Worm (Caenorhabditis elegans) whole organism, young adult: ENCODE data around the gene eelo-1.

Experiments
- B0261.1 ChIP-seq: sonication (generic microtip); optimal IDR thresholded peaks from 2 replicates; lab custom pipeline; 2016; ENCODE audit warnings: mild to moderate bottlenecking, missing genetic modification characterization, moderate library complexity, missing compliant biosample characterization
- D2030.7 ChIP-seq: fragments of 200-800 bp; sonication (Bioruptor generic); IDR thresholded peaks from 2 replicates; pipeline ENCODE4 v1.3.6; 2022; ENCODE audit warnings: missing genetic modification reagents, missing genetic modification characterization, missing compliant biosample characterization
- F33H1.4 ChIP-seq: fragments of 200-800 bp; sonication (Bioruptor generic); IDR thresholded peaks from 2 replicates; pipeline ENCODE4 v1.3.6; 2022; ENCODE audit warnings: missing genetic modification reagents, missing genetic modification characterization, missing compliant biosample characterization
- K12H6.12 ChIP-seq: fragments of 200-800 bp; sonication (Bioruptor generic); optimal IDR thresholded peaks from 2 replicates; lab custom pipeline; 2018; ENCODE audit warnings: mild to moderate bottlenecking, missing genetic modification characterization, missing compliant biosample characterization
- ama-1 ChIP-seq, 3 experiments: fragments of 150-350 bp in 1 of 3; sonication (generic microtip) in 2 of 3; optimal IDR thresholded peaks; 2 replicates each; lab custom pipeline; 2014 to 2018; ENCODE audit warnings: missing biosample characterization in 2 of 3, missing genetic modification characterization in 2 of 3, missing genetic modification reagents in 2 of 3
- athp-1 ChIP-seq: sonication (generic microtip); optimal IDR thresholded peaks from 2 replicates; lab custom pipeline; 2017; ENCODE audit warnings: mild to moderate bottlenecking, missing genetic modification characterization, missing compliant biosample characterization
- attf-3 ChIP-seq: fragments of 200-800 bp; sonication (Bioruptor generic); conservative IDR thresholded peaks from 2 replicates; pipeline ENCODE4 v1.3.6; 2022; ENCODE audit warnings: missing genetic modification reagents, missing genetic modification characterization, missing compliant biosample characterization
- cebp-1 ChIP-seq, 2 experiments: fragments of 200-800 bp in 1 of 2; sonication (Bioruptor generic) in 1 of 2; sonication (generic microtip) in 1 of 2; IDR thresholded peaks in 1 of 2; optimal IDR thresholded peaks in 1 of 2; 2 replicates each; pipeline versions ENCODE4 v1.3.6 to Lab custom; 2017 to 2022; ENCODE audit warnings: missing compliant biosample characterization in 2 of 2, missing genetic modification characterization in 2 of 2, mild to moderate bottlenecking in 1 of 2, missing genetic modification reagents in 1 of 2, moderate library complexity in 1 of 2
- ceh-40 ChIP-seq: fragments of 200-800 bp; sonication (Bioruptor generic); IDR thresholded peaks from 2 replicates; pipeline ENCODE4 v1.3.6; 2022; ENCODE audit warnings: missing genetic modification characterization, missing compliant biosample characterization
- ceh-91 ChIP-seq: fragments of 200-800 bp; sonication (Bioruptor generic); IDR thresholded peaks from 2 replicates; pipeline ENCODE4 v1.3.6; 2022; ENCODE audit warnings: missing genetic modification reagents, missing genetic modification characterization, missing compliant biosample characterization
- die-1 ChIP-seq: sonication (generic microtip); optimal IDR thresholded peaks from 2 replicates; lab custom pipeline; 2016; ENCODE audit warnings: missing genotype, mild to moderate bottlenecking, missing genetic modification characterization, missing compliant biosample characterization
- egl-44 ChIP-seq: fragments of 200-800 bp; sonication (Bioruptor generic); IDR thresholded peaks from 2 replicates; pipeline ENCODE4 v1.3.6; 2022; ENCODE audit warnings: missing genetic modification reagents, missing genetic modification characterization, missing compliant biosample characterization
- ekl-4 ChIP-seq: fragments of 200-800 bp; sonication (Bioruptor generic); IDR thresholded peaks from 2 replicates; pipeline ENCODE4 v1.3.6; 2022; ENCODE audit warnings: missing genetic modification reagents, missing genetic modification characterization, missing compliant biosample characterization
- ets-4 ChIP-seq: fragments of 200-800 bp; sonication (Bioruptor generic); optimal IDR thresholded peaks from 2 replicates; lab custom pipeline; 2018; ENCODE audit warnings: mild to moderate bottlenecking, missing genetic modification characterization, missing compliant biosample characterization
- hmg-1.2 ChIP-seq: fragments of 200-800 bp; sonication (Bioruptor generic); IDR thresholded peaks from 2 replicates; pipeline ENCODE4 v1.3.6; 2022; ENCODE audit warnings: missing genetic modification reagents, missing genetic modification characterization, missing compliant biosample characterization
- lag-1 ChIP-seq: fragments of 200-800 bp; sonication (Bioruptor generic); IDR thresholded peaks from 2 replicates; pipeline ENCODE4 v1.3.6; 2022; ENCODE audit warnings: missing genetic modification reagents, missing genetic modification characterization, missing compliant biosample characterization
- lin-26 ChIP-seq: fragments of 200-800 bp; sonication (Bioruptor generic); IDR thresholded peaks from 2 replicates; pipeline ENCODE4 v1.3.6; 2022; ENCODE audit warnings: missing genetic modification reagents, missing genetic modification characterization, missing compliant biosample characterization
- lin-54 ChIP-seq: fragments of 200-800 bp; sonication (Bioruptor generic); optimal IDR thresholded peaks from 2 replicates; lab custom pipeline; 2018; ENCODE audit warnings: mild to moderate bottlenecking, missing genetic modification characterization, missing compliant biosample characterization
- lsl-1 ChIP-seq: fragments of 200-800 bp; sonication (Bioruptor generic); optimal IDR thresholded peaks from 2 replicates; lab custom pipeline; 2018; ENCODE audit warnings: mild to moderate bottlenecking, missing genetic modification characterization, moderate library complexity, missing compliant biosample characterization
- madf-3 ChIP-seq: fragments of 200-800 bp; sonication (Bioruptor generic); IDR thresholded peaks from 2 replicates; pipeline ENCODE4 v1.3.6; 2022; ENCODE audit warnings: missing genetic modification reagents, missing genetic modification characterization, missing compliant biosample characterization
- madf-6 ChIP-seq: fragments of 200-800 bp; sonication (Bioruptor generic); IDR thresholded peaks from 2 replicates; pipeline ENCODE4 v1.3.6; 2022; ENCODE audit warnings: missing genetic modification reagents, missing genetic modification characterization, missing compliant biosample characterization
- mxl-1 ChIP-seq: sonication (generic microtip); optimal IDR thresholded peaks from 2 replicates; lab custom pipeline; 2016; ENCODE audit warnings: missing genetic modification characterization, missing compliant biosample characterization
- nhr-80 ChIP-seq: sonication (generic microtip); optimal IDR thresholded peaks from 2 replicates; lab custom pipeline; 2016; ENCODE audit warnings: missing genetic modification characterization, missing compliant biosample characterization
- rcor-1 ChIP-seq: fragments of 200-800 bp; sonication (Bioruptor generic); IDR thresholded peaks from 2 replicates; pipeline ENCODE4 v1.3.6; 2022; ENCODE audit warnings: missing genetic modification reagents, missing genetic modification characterization, missing compliant biosample characterization
- rec-8 ChIP-seq, 2 experiments: sonication (generic microtip); optimal IDR thresholded peaks; 2 replicates each; lab custom pipeline; 2016; ENCODE audit warnings: mild to moderate bottlenecking in 2 of 2, missing genetic modification characterization in 2 of 2, missing genetic modification reagents in 2 of 2, missing genotype in 2 of 2, missing biosample characterization in 1 of 2, missing compliant biosample characterization in 1 of 2, moderate library complexity in 1 of 2
- rpc-1 ChIP-seq, 2 experiments: fragments of 150-350 bp in 1 of 2; sonication (generic microtip) in 1 of 2; optimal IDR thresholded peaks; 2 replicates each; lab custom pipeline; 2014 to 2018; ENCODE audit warnings: missing biosample characterization in 1 of 2, missing genetic modification characterization in 1 of 2, missing genetic modification reagents in 1 of 2, missing genotype in 1 of 2
- sea-2 ChIP-seq: fragments of 200-800 bp; sonication (Bioruptor generic); IDR thresholded peaks from 2 replicates; pipeline ENCODE4 v1.3.6; 2022; ENCODE audit warnings: missing genetic modification characterization, missing compliant biosample characterization
- snpc-3.4 ChIP-seq: sonication (generic microtip); optimal IDR thresholded peaks from 2 replicates; lab custom pipeline; 2017; ENCODE audit warnings: missing genetic modification characterization, mild to moderate bottlenecking, missing compliant biosample characterization, antibody characterized with exemption, moderate library complexity, missing genotype, missing genetic modification reagents
- snpc-4 ChIP-seq, 5 experiments: fragments of 150-350 bp in 1 of 5; sonication (generic microtip) in 4 of 5; optimal IDR thresholded peaks; 2 replicates each; lab custom pipeline; 2014 to 2018; ENCODE audit warnings: missing genetic modification characterization in 5 of 5, missing biosample characterization in 3 of 5, antibody characterized with exemption in 2 of 5, mild to moderate bottlenecking in 2 of 5, missing compliant biosample characterization in 2 of 5, missing genotype in 2 of 5, moderate library complexity in 2 of 5, missing genetic modification reagents in 1 of 5
- tbp1 ChIP-seq: fragments of 200-800 bp; sonication (Bioruptor generic); optimal IDR thresholded peaks from 2 replicates; lab custom pipeline; 2018; ENCODE audit warnings: mild to moderate bottlenecking, missing genetic modification characterization, missing compliant biosample characterization
- unc-62 ChIP-seq: fragments of 150-350 bp; optimal IDR thresholded peaks from 2 replicates; lab custom pipeline; 2014; ENCODE audit warnings: missing biosample characterization, missing genetic modification reagents, missing genetic modification characterization
- ztf-22 ChIP-seq: fragments of 200-800 bp; sonication (Bioruptor generic); optimal IDR thresholded peaks from 2 replicates; lab custom pipeline; 2018; ENCODE audit warnings: mild to moderate bottlenecking, missing genetic modification characterization, moderate library complexity, missing compliant biosample characterization
- ztf-25 ChIP-seq: fragments of 200-800 bp; sonication (Bioruptor generic); IDR thresholded peaks from 2 replicates; pipeline ENCODE4 v1.3.6; 2022; ENCODE audit warnings: missing genetic modification reagents, missing genetic modification characterization, missing compliant biosample characterization
- ztf-28 ChIP-seq: fragments of 200-800 bp; sonication (Bioruptor generic); IDR thresholded peaks from 2 replicates; pipeline ENCODE4 v1.3.6; 2022; ENCODE audit warnings: missing genetic modification reagents, missing genetic modification characterization, missing compliant biosample characterization

eelo-1 gene

ce11 chrIII:1603776-1604175, 45.4 kb upstream of the eelo-1 start:
- TF ChIP-seq ztf-22 (GFP tag; lab: Kevin White, UChicago) (no peak), mxl-1 (tag; lab: Kevin White, UChicago) (peak; percentile 30), ceh-91 (GFP tag; lab: Robert Waterston, UW) (no peak), rcor-1 (GFP tag; lab: Robert Waterston, UW) (no peak), lag-1 (GFP tag; lab: Robert Waterston, UW) (no peak), sea-2 (GFP tag; lab: Robert Waterston, UW) (no peak), ama-1 (optimal IDR thresholded peaks at IDR 0.05; lab: Kevin White, UChicago) (no peak), ama-1 (GFP tag; optimal IDR thresholded peaks at IDR 0.05; lab: Kevin White, UChicago) (peak in 1 of 2 experiments; percentile 31), lin-54 (GFP tag; lab: Kevin White, UChicago) (peak; percentile 7), lsl-1 (peak; percentile 16), egl-44 (GFP tag; lab: Robert Waterston, UW) (0 out of 2 replicates have a peak, but pooled peaks have one; percentile 18), K12H6.12 (tag; lab: Kevin White, UChicago) (no peak), die-1 (tag; lab: Kevin White, UChicago) (peak; percentile 57), ceh-40 (GFP tag; lab: Robert Waterston, UW) (peak; percentile 50; the same call in 1 of the 2 replicates), unc-62 (GFP tag; lab: Kevin White, UChicago) (no peak), snpc-4 (GFP tag; optimal IDR thresholded peaks at IDR 0.05; lab: Kevin White, UChicago) (peak; percentile 14), snpc-4 (tag; optimal IDR thresholded peaks at IDR 0.05; lab: Kevin White, UChicago) (no peak), hmg-1.2 (GFP tag; lab: Robert Waterston, UW) (peak; percentile 40), ztf-28 (GFP tag; lab: Robert Waterston, UW) (0 out of 2 replicates have a peak, but pooled peaks have one; percentile 37), madf-6 (GFP tag; lab: Robert Waterston, UW) (peak; percentile 26; the same call in 1 of the 2 replicates), tbp1 (GFP tag; lab: Kevin White, UChicago) (peak; percentile 88), lin-26 (GFP tag; lab: Robert Waterston, UW) (peak; percentile 62; the same call in 1 of the 2 replicates), athp-1 (tag; lab: Kevin White, UChicago) (peak; percentile 53), cebp-1 (GFP tag; IDR thresholded peaks at IDR 0.05; lab: Robert Waterston, UW) (peak; percentile 34; the same call in 1 of the 2 replicates), cebp-1 (tag; optimal IDR thresholded peaks at IDR 0.05; lab: Kevin White, UChicago) (no peak), madf-3 (GFP tag; lab: Robert Waterston, UW) (no peak), snpc-3.4 (tag; lab: Kevin White, UChicago) (no peak), B0261.1 (peak; percentile 61), D2030.7 (peak; percentile 48), rec-8 (tag; optimal IDR thresholded peaks at IDR 0.05; lab: Kevin White, UChicago) (peak in 1 of 2 experiments; percentile 68), ekl-4 (GFP tag; lab: Robert Waterston, UW) (no peak), ztf-25 (0 out of 2 replicates have a peak, but pooled peaks have one; percentile 10), attf-3 (GFP tag; lab: Robert Waterston, UW) (no peak), rpc-1 (optimal IDR thresholded peaks at IDR 0.05; lab: Kevin White, UChicago) (peak; percentile 59), rpc-1 (tag; optimal IDR thresholded peaks at IDR 0.05; lab: Kevin White, UChicago) (peak; percentile 71), F33H1.4 (GFP tag; lab: Robert Waterston, UW) (0 out of 2 replicates have a peak, but pooled peaks have one; percentile 12)
- TF ChIP-seq, all 124 proteins: peak for 21

- TF ChIP-seq nhr-80 (tag; lab: Kevin White, UChicago) (peak; percentile 21), unc-62 (GFP tag; lab: Kevin White, UChicago) (peak; percentile 31), ets-4 (no peak)
Measured at ce11 chrIII:1602682-1603081, 44.4 kb upstream of the eelo-1 start.
